Worm (Caenorhabditis elegans) whole organism, mixed stage, embryonic: ENCODE results near the gene lgc-31.

Source experiments
- elt-1 ChIP-seq: sonication (generic microtip); optimal IDR thresholded peaks from 2 replicates; lab custom pipeline; 2017; ENCODE audit warnings: missing genetic modification characterization, mild to moderate bottlenecking, missing compliant biosample characterization, antibody characterized with exemption, moderate library complexity, borderline replicate concordance; ENCODE audit not compliant: insufficient read depth
- lin-13 ChIP-seq: fragments of 150-350 bp; optimal IDR thresholded peaks from 2 replicates; lab custom pipeline; 2014; ENCODE audit warnings: missing biosample characterization, missing genetic modification characterization
- ztf-11 ChIP-seq: fragments of 150-350 bp; optimal IDR thresholded peaks from 2 replicates; lab custom pipeline; 2014; ENCODE audit warnings: missing biosample characterization, missing genetic modification characterization

DNA sequence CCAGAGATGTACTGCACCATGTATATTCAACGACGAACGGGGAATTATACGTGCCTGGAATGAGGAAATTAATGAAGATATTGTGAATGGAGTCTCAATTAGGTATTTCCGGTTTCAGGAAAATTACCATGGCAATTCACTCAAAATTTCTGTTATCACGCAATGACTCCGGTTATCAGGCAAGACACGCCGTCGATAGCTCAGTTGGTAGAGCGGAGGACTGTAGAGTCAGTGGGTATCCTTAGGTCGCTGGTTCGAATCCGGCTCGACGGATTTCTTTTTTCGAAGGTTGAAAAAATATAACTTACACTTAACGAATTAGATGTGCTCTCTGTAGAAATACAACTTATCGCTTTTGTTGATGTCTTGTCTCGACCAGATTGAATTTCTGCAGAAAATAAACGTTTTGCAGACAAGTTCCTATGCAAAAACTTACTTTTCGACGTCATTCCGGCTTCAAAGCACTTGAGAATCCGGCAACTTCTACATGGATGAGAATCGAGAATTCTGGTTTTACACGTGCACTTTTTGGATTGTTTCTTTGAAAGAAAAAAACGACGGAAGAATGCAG, 41.2 kb downstream of the lgc-31 start:
- no peak for TF ChIP-seq elt-1 (tag; lab: Kevin White, UChicago)
- no peak for TF ChIP-seq ztf-11 (tag; lab: Kevin White, UChicago)
- no peak for TF ChIP-seq lin-13 (tag; lab: Kevin White, UChicago)
